Fruit fly (Drosophila melanogaster): ENCODE measurements around the gene Ddr.
A peak's percentile ranks its signal among the peaks of the same experiment; 100 is the strongest.

Gene Ddr

dm6 chr2L:6271384-6271783 is 18.5 kb downstream of the Ddr start:
- peak; percentile 38; the same call in 2 of the 3 replicates for TF ChIP-seq fd96Ca (GFP tag; IDR thresholded peaks at IDR 0.05)
- TF ChIP-seq CG8301 (tag; optimal IDR thresholded peaks at IDR 0.05): no peak
- peak; percentile 69; the same call in 2 of the 3 replicates for TF ChIP-seq CG4496 (GFP tag; IDR thresholded peaks at IDR 0.05)
- TF ChIP-seq Pif1B (GFP tag; optimal IDR thresholded peaks at IDR 0.05): no peak
- no peak for TF ChIP-seq CG12605 (GFP tag; IDR thresholded peaks at IDR 0.05)
- TF ChIP-seq CG8159 (tag; optimal IDR thresholded peaks at IDR 0.05): no peak
- no peak for TF ChIP-seq CG17806 (tag; optimal IDR thresholded peaks at IDR 0.05)
- TF ChIP-seq CG9948 (tag; optimal IDR thresholded peaks at IDR 0.05): no peak
- no peak for TF ChIP-seq CG15710 (tag; optimal IDR thresholded peaks at IDR 0.05)
- peak; percentile 57 for TF ChIP-seq CG32121 (GFP tag; IDR thresholded peaks at IDR 0.05)
- TF ChIP-seq Pif1A (GFP tag; optimal IDR thresholded peaks at IDR 0.05): no peak
- no peak for TF ChIP-seq rn (GFP tag; IDR thresholded peaks at IDR 0.05)
- no peak for TF ChIP-seq CG14655 (GFP tag; optimal IDR thresholded peaks at IDR 0.05)
- TF ChIP-seq Snoo (tag; optimal IDR thresholded peaks at IDR 0.05): no peak
- no peak for TF ChIP-seq CG10348 (GFP tag; IDR thresholded peaks at IDR 0.05)
- TF ChIP-seq D1 (tag; optimal IDR thresholded peaks at IDR 0.05): no peak
- TF ChIP-seq CG13204 (GFP tag; optimal IDR thresholded peaks at IDR 0.05): peak; percentile 14
- no peak for TF ChIP-seq CG34367 (tag; optimal IDR thresholded peaks at IDR 0.05)
- peak; percentile 48; the same call in 1 of the 2 replicates for TF ChIP-seq Ets98B (GFP tag; IDR thresholded peaks at IDR 0.05)
- no peak for TF ChIP-seq EcR (GFP tag; optimal IDR thresholded peaks at IDR 0.05)
- TF ChIP-seq gl (tag; optimal IDR thresholded peaks at IDR 0.05): no peak

DNA sequence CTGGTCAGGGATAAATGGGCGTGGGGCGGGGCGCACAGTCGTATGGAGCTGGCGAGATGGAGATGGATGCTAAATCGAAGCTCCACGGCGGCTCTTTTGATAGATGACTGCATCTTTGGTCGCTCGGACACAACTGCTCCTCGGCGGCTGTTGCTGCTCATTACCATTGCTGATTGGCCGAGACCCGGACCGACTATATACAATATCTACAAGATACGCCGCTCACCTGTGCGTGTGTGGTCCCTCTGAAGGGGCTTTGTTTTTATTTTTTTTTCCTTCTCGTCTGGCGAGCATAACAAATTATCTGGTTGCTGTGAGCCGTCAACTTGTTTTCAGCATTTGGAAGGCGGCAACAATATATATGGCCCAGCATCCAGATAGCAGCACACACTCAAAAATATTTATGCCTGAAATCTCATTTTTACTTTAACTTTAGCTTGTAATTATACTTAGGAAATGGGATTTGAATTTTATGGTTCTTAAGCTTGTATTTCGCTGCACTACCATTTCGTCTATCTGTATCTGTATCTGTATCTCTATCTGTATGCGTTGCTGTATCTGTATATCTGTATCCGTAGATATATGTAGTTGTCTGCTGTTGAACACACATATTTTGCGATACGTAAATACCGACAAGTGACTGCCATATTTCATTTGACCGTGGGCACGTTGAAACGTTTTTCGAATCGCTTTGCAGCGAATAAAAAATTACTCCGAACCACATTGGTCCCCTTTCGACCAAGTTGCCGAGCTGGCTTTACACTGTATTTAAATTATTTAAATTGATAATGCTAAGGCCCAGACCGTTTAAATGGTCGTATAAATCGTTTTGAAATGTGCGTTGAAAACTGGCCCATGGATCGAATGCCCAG is 21.3 kb downstream of the Ddr start:
- TF ChIP-seq Ets98B (GFP tag; IDR thresholded peaks at IDR 0.05) (0 out of 2 replicates have a peak, but pooled peaks have one; percentile 8), Snoo (tag; optimal IDR thresholded peaks at IDR 0.05) (no peak)

DNA sequence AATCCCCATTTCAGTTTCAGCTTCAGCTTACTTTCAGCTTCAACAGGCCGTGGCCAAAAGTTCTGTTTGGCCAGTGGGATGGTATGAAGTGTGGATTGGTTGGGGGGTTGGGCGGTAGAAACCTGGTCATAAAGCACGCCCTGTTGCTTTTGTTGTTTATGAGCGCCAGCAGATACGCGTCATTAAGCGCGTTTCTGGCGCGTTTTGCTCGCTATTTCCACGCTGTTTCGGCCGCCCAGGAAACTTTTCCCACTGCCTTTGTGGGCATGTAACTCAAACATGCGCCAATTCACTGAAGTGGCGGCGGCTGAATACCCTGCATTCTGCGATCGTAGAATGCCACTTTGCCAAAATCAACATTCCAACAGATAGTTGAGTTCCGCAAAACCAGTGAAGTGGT is 23.1 kb downstream of the Ddr start:
- TF ChIP-seq CG13204 (GFP tag; optimal IDR thresholded peaks at IDR 0.05) (no peak), CG15710 (tag; optimal IDR thresholded peaks at IDR 0.05) (no peak), CG17806 (tag; optimal IDR thresholded peaks at IDR 0.05) (no peak), CG14655 (GFP tag; optimal IDR thresholded peaks at IDR 0.05) (no peak), CG34367 (tag; optimal IDR thresholded peaks at IDR 0.05) (no peak), Pif1B (GFP tag; optimal IDR thresholded peaks at IDR 0.05) (no peak), CG9948 (tag; optimal IDR thresholded peaks at IDR 0.05) (no peak), EcR (GFP tag; optimal IDR thresholded peaks at IDR 0.05) (no peak), fd96Ca (GFP tag; IDR thresholded peaks at IDR 0.05) (no peak), Pif1A (GFP tag; optimal IDR thresholded peaks at IDR 0.05) (no peak), rn (GFP tag; IDR thresholded peaks at IDR 0.05) (no peak), Ets98B (GFP tag; IDR thresholded peaks at IDR 0.05) (no peak), CG8159 (tag; optimal IDR thresholded peaks at IDR 0.05) (no peak), gl (tag; optimal IDR thresholded peaks at IDR 0.05) (no peak), CG4496 (GFP tag; IDR thresholded peaks at IDR 0.05) (no peak), D1 (tag; optimal IDR thresholded peaks at IDR 0.05) (no peak)

- 0 out of 3 replicates have a peak, but pooled peaks have one; percentile 8 for TF ChIP-seq fd96Ca (GFP tag; IDR thresholded peaks at IDR 0.05)
- TF ChIP-seq CG14655 (GFP tag; optimal IDR thresholded peaks at IDR 0.05): peak; percentile 68
- no peak for TF ChIP-seq CG4496 (GFP tag; IDR thresholded peaks at IDR 0.05)
- peak; percentile 36 for TF ChIP-seq CG8159 (tag; optimal IDR thresholded peaks at IDR 0.05)
- peak; percentile 27 for TF ChIP-seq CG17806 (tag; optimal IDR thresholded peaks at IDR 0.05)
- no peak for TF ChIP-seq CG32121 (GFP tag; IDR thresholded peaks at IDR 0.05)
- peak; percentile 22 for TF ChIP-seq CG15710 (tag; optimal IDR thresholded peaks at IDR 0.05)
- TF ChIP-seq Pif1A (GFP tag; optimal IDR thresholded peaks at IDR 0.05): peak; percentile 13
- no peak for TF ChIP-seq Ets98B (GFP tag; IDR thresholded peaks at IDR 0.05)
- peak; percentile 8 for TF ChIP-seq Pif1B (GFP tag; optimal IDR thresholded peaks at IDR 0.05)
- TF ChIP-seq CG9948 (tag; optimal IDR thresholded peaks at IDR 0.05): peak; percentile 29
- TF ChIP-seq CG8301 (tag; optimal IDR thresholded peaks at IDR 0.05): peak; percentile 65
- TF ChIP-seq D1 (tag; optimal IDR thresholded peaks at IDR 0.05): no peak
- TF ChIP-seq CG12605 (GFP tag; IDR thresholded peaks at IDR 0.05): no peak
- TF ChIP-seq EcR (GFP tag; optimal IDR thresholded peaks at IDR 0.05): no peak
Observed at dm6 chr2L:6276815-6277214, 23.9 kb downstream of the Ddr start.

dm6 chr2L:6280328-6280727 is 27.4 kb downstream of the Ddr start:
- TF ChIP-seq Pif1A (GFP tag; optimal IDR thresholded peaks at IDR 0.05) (peak; percentile 13), fd96Ca (GFP tag; IDR thresholded peaks at IDR 0.05) (0 out of 3 replicates have a peak, but pooled peaks have one; percentile 40), D1 (tag; optimal IDR thresholded peaks at IDR 0.05) (no peak), CG8301 (tag; optimal IDR thresholded peaks at IDR 0.05) (peak; percentile 10), CG9948 (tag; optimal IDR thresholded peaks at IDR 0.05) (peak; percentile 14), CG14655 (GFP tag; optimal IDR thresholded peaks at IDR 0.05) (peak; percentile 28), CG8159 (tag; optimal IDR thresholded peaks at IDR 0.05) (peak; percentile 33), CG17806 (tag; optimal IDR thresholded peaks at IDR 0.05) (peak; percentile 22), CG12605 (GFP tag; IDR thresholded peaks at IDR 0.05) (no peak), CG15710 (tag; optimal IDR thresholded peaks at IDR 0.05) (peak; percentile 9), CG10348 (GFP tag; IDR thresholded peaks at IDR 0.05) (no peak)

- peak; percentile 22 for TF ChIP-seq CG14655 (GFP tag; optimal IDR thresholded peaks at IDR 0.05)
- TF ChIP-seq CG32121 (GFP tag; IDR thresholded peaks at IDR 0.05): no peak
- TF ChIP-seq Snoo (tag; optimal IDR thresholded peaks at IDR 0.05): no peak
- no peak for TF ChIP-seq CG9948 (tag; optimal IDR thresholded peaks at IDR 0.05)
- no peak for TF ChIP-seq fd96Ca (GFP tag; IDR thresholded peaks at IDR 0.05)
- no peak for TF ChIP-seq CG8159 (tag; optimal IDR thresholded peaks at IDR 0.05)
Observed at dm6 chr2L:6283376-6283775, 30.5 kb downstream of the Ddr start.

Measured in whole organism, pupa.